Worm (Caenorhabditis elegans): Measurements from ENCODE around the gene C55A1.6.

- TF ChIP-seq nhr-90 (tag; optimal IDR thresholded peaks at IDR 0.05), result no peak
- TF ChIP-seq hmg-1.2 (GFP tag; IDR thresholded peaks at IDR 0.05), result no peak
- TF ChIP-seq sea-2 (GFP tag; IDR thresholded peaks at IDR 0.05), result no peak
- TF ChIP-seq pha-4 (tag; optimal IDR thresholded peaks at IDR 0.05), result no peak
- no peak for TF ChIP-seq ets-4 (GFP tag; optimal IDR thresholded peaks at IDR 0.05)
- no peak for TF ChIP-seq F10E7.11 (tag; optimal IDR thresholded peaks at IDR 0.05)
- no peak for TF ChIP-seq unc-130 (GFP tag; optimal IDR thresholded peaks at IDR 0.05)
- no peak for TF ChIP-seq lin-40 (tag; optimal IDR thresholded peaks at IDR 0.05)
- no peak for TF ChIP-seq snpc-4 (GFP tag; optimal IDR thresholded peaks at IDR 0.05)
- TF ChIP-seq snpc-4 (tag; optimal IDR thresholded peaks at IDR 0.05), result no peak
- no peak for TF ChIP-seq efl-1 (GFP tag; optimal IDR thresholded peaks at IDR 0.05)
Measured at ce11 chrV:15612886-15613285, 34.9 kb upstream of the C55A1.6 start, which contains the start of gene str-263.

Measured in whole organism, young adult.